Fruit fly (Drosophila melanogaster) whole organism, embryonic: ENCODE measurements around the gene ClC-c.

Experiments used
- BEAF-32 ChIP-seq: fragments of 200-800 bp; sonication (Bioruptor generic); optimal IDR thresholded peaks from 3 replicates; lab custom pipeline; 2017; ENCODE audit warnings: missing biosample characterization, missing genetic modification characterization, mild to moderate bottlenecking, moderate library complexity, missing genetic modification reagents
- CG10565 ChIP-seq: fragments of 200-800 bp; sonication (Bioruptor generic); optimal IDR thresholded peaks from 3 replicates; lab custom pipeline; 2016; ENCODE audit warnings: missing biosample characterization, mild to moderate bottlenecking, missing genetic modification characterization
- CG12104 ChIP-seq: fragments of 200-800 bp; sonication (Bioruptor generic); optimal IDR thresholded peaks from 3 replicates; lab custom pipeline; 2016; ENCODE audit warnings: missing biosample characterization, missing genetic modification characterization
- CG12236 ChIP-seq: fragments of 200-800 bp; sonication (Bioruptor generic); optimal IDR thresholded peaks from 2 replicates; lab custom pipeline; 2016; ENCODE audit warnings: missing biosample characterization, missing genetic modification characterization
- CG12659 ChIP-seq: fragments of 200-800 bp; sonication (Bioruptor generic); optimal IDR thresholded peaks from 3 replicates; lab custom pipeline; 2017; ENCODE audit warnings: mild to moderate bottlenecking, missing biosample characterization, missing genetic modification reagents, missing genetic modification characterization
- CG13894 ChIP-seq: fragments of 200-800 bp; sonication (Bioruptor generic); optimal IDR thresholded peaks from 3 replicates; lab custom pipeline; 2018; ENCODE audit warnings: missing biosample characterization, mild to moderate bottlenecking, missing genetic modification characterization, moderate library complexity
- CG16779 ChIP-seq: fragments of 200-800 bp; sonication (Bioruptor generic); IDR thresholded peaks from 2 replicates; pipeline ENCODE4 v1.3.6; 2022; ENCODE audit warnings: missing biosample characterization, missing genetic modification characterization
- CG18011 ChIP-seq: fragments of 200-800 bp; sonication (Bioruptor generic); optimal IDR thresholded peaks from 2 replicates; lab custom pipeline; 2017; ENCODE audit warnings: missing biosample characterization, missing genetic modification characterization, mild to moderate bottlenecking, moderate library complexity, missing genotype
- CG2202 ChIP-seq: fragments of 200-800 bp; sonication (Bioruptor generic); optimal IDR thresholded peaks from 2 replicates; lab custom pipeline; 2018; ENCODE audit warnings: missing biosample characterization, mild to moderate bottlenecking, missing genetic modification characterization
- CG2875 ChIP-seq: fragments of 200-800 bp; sonication (Bioruptor generic); optimal IDR thresholded peaks from 2 replicates; lab custom pipeline; 2017; ENCODE audit warnings: missing biosample characterization, mild to moderate bottlenecking, missing genetic modification characterization, missing genetic modification reagents
- CG30431 ChIP-seq: fragments of 200-800 bp; sonication (Bioruptor generic); optimal IDR thresholded peaks from 2 replicates; lab custom pipeline; 2017; ENCODE audit warnings: missing biosample characterization, missing genetic modification characterization
- CG32767 ChIP-seq: fragments of 200-800 bp; sonication (Bioruptor generic); IDR thresholded peaks from 2 replicates; pipeline ENCODE4 v1.3.6; 2022; ENCODE audit warnings: missing biosample characterization, missing genetic modification characterization
- CG3281 ChIP-seq: fragments of 200-800 bp; sonication (Bioruptor generic); optimal IDR thresholded peaks from 3 replicates; lab custom pipeline; 2017; ENCODE audit warnings: missing biosample characterization, mild to moderate bottlenecking, missing genetic modification characterization
- CG34422 ChIP-seq: fragments of 200-800 bp; sonication (Bioruptor generic); IDR thresholded peaks from 3 replicates; pipeline ENCODE4 v1.3.6; 2022; ENCODE audit warnings: missing biosample characterization, missing genetic modification characterization
- CG4328 ChIP-seq: fragments of 200-800 bp; sonication (Bioruptor generic); optimal IDR thresholded peaks from 3 replicates; lab custom pipeline; 2017; ENCODE audit warnings: missing biosample characterization, missing genetic modification reagents, missing genetic modification characterization
- CG5245 ChIP-seq: fragments of 200-800 bp; sonication (Bioruptor generic); optimal IDR thresholded peaks from 3 replicates; lab custom pipeline; 2016; ENCODE audit warnings: missing biosample characterization, missing genetic modification characterization
- CG7745 ChIP-seq: fragments of 200-800 bp; sonication (Bioruptor generic); optimal IDR thresholded peaks from 2 replicates; lab custom pipeline; 2018; ENCODE audit warnings: missing biosample characterization, mild to moderate bottlenecking, missing genetic modification characterization, moderate library complexity
- CG7987 ChIP-seq: fragments of 200-800 bp; sonication (Bioruptor generic); optimal IDR thresholded peaks from 2 replicates; lab custom pipeline; 2018; ENCODE audit warnings: missing biosample characterization, mild to moderate bottlenecking, missing genetic modification characterization, moderate library complexity
- CG9727 ChIP-seq: fragments of 200-800 bp; sonication (Bioruptor generic); optimal IDR thresholded peaks from 3 replicates; lab custom pipeline; 2017; ENCODE audit warnings: missing biosample characterization, mild to moderate bottlenecking, missing genetic modification characterization
- Camta ChIP-seq: fragments of 200-800 bp; sonication (Bioruptor generic); optimal IDR thresholded peaks from 2 replicates; lab custom pipeline; 2016; ENCODE audit warnings: missing biosample characterization, missing genetic modification characterization
- Drgx ChIP-seq: fragments of 200-800 bp; sonication (Bioruptor generic); IDR thresholded peaks from 2 replicates; pipeline ENCODE4 v1.3.6; 2022; ENCODE audit warnings: missing biosample characterization, missing genetic modification characterization
- E2f2 ChIP-seq: fragments of 200-800 bp; sonication (Bioruptor generic); IDR thresholded peaks from 2 replicates; pipeline ENCODE4 v1.3.6; 2022; ENCODE audit warnings: missing biosample characterization, missing genetic modification characterization
- HLH54F ChIP-seq: fragments of 200-800 bp; sonication (Bioruptor generic); optimal IDR thresholded peaks from 3 replicates; lab custom pipeline; 2016; ENCODE audit warnings: missing biosample characterization, missing genetic modification characterization
- MESR4 ChIP-seq: fragments of 200-800 bp; sonication (Bioruptor generic); optimal IDR thresholded peaks from 2 replicates; lab custom pipeline; 2018; ENCODE audit warnings: missing biosample characterization, mild to moderate bottlenecking, missing genetic modification characterization, moderate library complexity
- Mad ChIP-seq: fragments of 200-800 bp; sonication (Bioruptor generic); optimal IDR thresholded peaks from 2 replicates; lab custom pipeline; 2016; ENCODE audit warnings: missing biosample characterization, missing genetic modification characterization
- NK7.1 ChIP-seq: fragments of 200-800 bp; sonication (Bioruptor generic); optimal IDR thresholded peaks from 3 replicates; lab custom pipeline; 2016; ENCODE audit warnings: missing biosample characterization, missing genetic modification characterization
- Poxn ChIP-seq: fragments of 200-800 bp; sonication (Bioruptor generic); IDR thresholded peaks from 2 replicates; pipeline ENCODE4 v1.3.6; 2022; ENCODE audit warnings: missing biosample characterization, missing genetic modification characterization
- Ptx1 ChIP-seq: fragments of 200-800 bp; sonication (Bioruptor generic); IDR thresholded peaks from 2 replicates; pipeline ENCODE4 v1.3.6; 2022; ENCODE audit warnings: missing biosample characterization, missing genetic modification characterization
- Sox102F ChIP-seq: fragments of 200-800 bp; sonication (Bioruptor generic); optimal IDR thresholded peaks from 2 replicates; lab custom pipeline; 2018; ENCODE audit warnings: missing biosample characterization, mild to moderate bottlenecking, missing genetic modification characterization, moderate library complexity
- ab ChIP-seq: fragments of 200-800 bp; sonication (Bioruptor generic); optimal IDR thresholded peaks from 2 replicates; lab custom pipeline; 2016; ENCODE audit warnings: missing biosample characterization, missing genetic modification characterization
- al ChIP-seq: fragments of 200-800 bp; sonication (Bioruptor generic); IDR thresholded peaks from 2 replicates; pipeline ENCODE4 v1.3.6; 2022; ENCODE audit warnings: missing biosample characterization, missing genetic modification characterization
- ara ChIP-seq: fragments of 200-800 bp; sonication (Bioruptor generic); IDR thresholded peaks from 2 replicates; pipeline ENCODE4 v1.3.6; 2022; ENCODE audit warnings: missing biosample characterization, missing genetic modification characterization
- bab2 ChIP-seq: fragments of 200-800 bp; sonication (Bioruptor generic); optimal IDR thresholded peaks from 2 replicates; lab custom pipeline; 2016; ENCODE audit warnings: missing biosample characterization, missing genetic modification characterization
- caup ChIP-seq: fragments of 200-800 bp; sonication (Bioruptor generic); optimal IDR thresholded peaks from 3 replicates; lab custom pipeline; 2017; ENCODE audit warnings: missing biosample characterization, mild to moderate bottlenecking, missing genetic modification characterization, moderate library complexity; ENCODE audit not compliant: severe bottlenecking
- chn ChIP-seq: fragments of 200-800 bp; sonication (Bioruptor generic); optimal IDR thresholded peaks from 2 replicates; lab custom pipeline; 2016; ENCODE audit warnings: missing biosample characterization, missing genetic modification characterization
- crp ChIP-seq, 2 experiments: fragments of 200-800 bp; sonication (Bioruptor generic); optimal IDR thresholded peaks; 2 replicates in 1 of 2; 3 replicates in 1 of 2; lab custom pipeline; 2017; ENCODE audit warnings: missing biosample characterization in 2 of 2, missing genetic modification characterization in 2 of 2, mild to moderate bottlenecking in 1 of 2, moderate library complexity in 1 of 2
- dan ChIP-seq: fragments of 200-800 bp; sonication (Bioruptor generic); IDR thresholded peaks from 2 replicates; pipeline ENCODE4 v1.3.6; 2022; ENCODE audit warnings: missing biosample characterization, missing genetic modification characterization
- danr ChIP-seq: fragments of 200-800 bp; sonication (Bioruptor generic); IDR thresholded peaks from 2 replicates; pipeline ENCODE4 v1.3.6; 2022; ENCODE audit warnings: missing biosample characterization, missing genetic modification characterization
- emc ChIP-seq: fragments of 200-800 bp; sonication (Bioruptor generic); optimal IDR thresholded peaks from 2 replicates; lab custom pipeline; 2016; ENCODE audit warnings: missing biosample characterization, missing genetic modification characterization
- fu2 ChIP-seq: fragments of 200-800 bp; sonication (Bioruptor generic); optimal IDR thresholded peaks from 2 replicates; lab custom pipeline; 2016; ENCODE audit warnings: missing biosample characterization, missing genetic modification characterization
- insv ChIP-seq, 2 experiments: fragments of 200-800 bp; sonication (Bioruptor generic); optimal IDR thresholded peaks; 3 replicates each; lab custom pipeline; 2016 to 2018; ENCODE audit warnings: missing biosample characterization in 2 of 2, missing genetic modification characterization in 2 of 2
- inv ChIP-seq: fragments of 200-800 bp; sonication (Bioruptor generic); IDR thresholded peaks from 2 replicates; pipeline ENCODE4 v1.3.6; 2022; ENCODE audit warnings: missing biosample characterization, missing genetic modification characterization; ENCODE audit not compliant: partially characterized antibody
- lab ChIP-seq: fragments of 200-800 bp; sonication (Bioruptor generic); optimal IDR thresholded peaks from 3 replicates; lab custom pipeline; 2017; ENCODE audit warnings: missing biosample characterization, missing genetic modification characterization, mild to moderate bottlenecking, moderate library complexity, missing genetic modification reagents
- nmo ChIP-seq: fragments of 200-800 bp; sonication (Bioruptor generic); optimal IDR thresholded peaks from 2 replicates; lab custom pipeline; 2018; ENCODE audit warnings: missing biosample characterization, mild to moderate bottlenecking, missing genetic modification characterization, moderate library complexity
- nom ChIP-seq: fragments of 200-800 bp; sonication (Bioruptor generic); optimal IDR thresholded peaks from 2 replicates; lab custom pipeline; 2017; ENCODE audit warnings: missing biosample characterization, missing genetic modification characterization, mild to moderate bottlenecking, moderate library complexity, missing genetic modification reagents
- p53 ChIP-seq: fragments of 200-800 bp; sonication (Bioruptor generic); optimal IDR thresholded peaks from 2 replicates; lab custom pipeline; 2016; ENCODE audit warnings: missing biosample characterization, missing genetic modification characterization
- row ChIP-seq: fragments of 200-800 bp; sonication (Bioruptor generic); IDR thresholded peaks from 3 replicates; pipeline ENCODE4 v1.3.6; 2022; ENCODE audit warnings: missing biosample characterization, missing genetic modification characterization
- run ChIP-seq: fragments of 200-800 bp; sonication (Bioruptor generic); optimal IDR thresholded peaks from 3 replicates; lab custom pipeline; 2018; ENCODE audit warnings: missing biosample characterization, mild to moderate bottlenecking, missing genetic modification characterization
- slbo ChIP-seq: fragments of 200-800 bp; sonication (Bioruptor generic); IDR thresholded peaks from 2 replicates; pipeline ENCODE4 v1.3.6; 2022; ENCODE audit warnings: missing biosample characterization, missing genetic modification characterization
- so ChIP-seq: fragments of 200-800 bp; sonication (Bioruptor generic); IDR thresholded peaks from 3 replicates; pipeline ENCODE4 v1.3.6; 2022; ENCODE audit warnings: missing biosample characterization, missing genetic modification characterization
- ssp ChIP-seq: fragments of 200-800 bp; sonication (Bioruptor generic); IDR thresholded peaks from 2 replicates; pipeline ENCODE4 v1.3.6; 2022; ENCODE audit warnings: missing biosample characterization, missing genetic modification characterization
- wdn ChIP-seq: fragments of 200-800 bp; sonication (Bioruptor generic); IDR thresholded peaks from 2 replicates; pipeline ENCODE4 v1.3.6; 2022; ENCODE audit warnings: missing biosample characterization, missing genetic modification characterization

Gene ClC-c

DNA sequence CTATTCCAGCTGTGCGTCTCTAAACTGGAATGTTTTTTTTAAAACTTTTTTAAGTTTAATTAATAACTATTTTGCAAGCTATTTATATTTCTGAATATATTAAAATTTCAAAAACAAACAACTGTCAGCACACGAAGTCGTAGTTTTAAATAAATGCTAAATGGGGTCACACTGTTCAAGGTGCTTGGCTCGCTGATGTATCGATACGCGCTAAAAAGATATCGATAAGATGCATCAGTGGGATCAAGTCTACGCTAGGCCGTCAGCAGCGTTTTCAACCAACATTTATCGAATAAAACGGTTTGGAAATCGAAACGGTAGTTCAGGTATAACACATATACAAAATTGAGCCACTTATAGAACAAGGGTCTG, 39.4 kb upstream of the ClC-c start, which contains the start of gene Diap1 (continued):
- TF ChIP-seq CG7987 (GFP tag; lab: Kevin White, UChicago): peak; percentile 34
- TF ChIP-seq CG13894 (tag; lab: Kevin White, UChicago): no peak
- no peak for TF ChIP-seq fu2 (GFP tag; lab: Kevin White, UChicago)
- TF ChIP-seq slbo (GFP tag; lab: Robert Waterston, UW): no peak
- no peak for TF ChIP-seq chn
- no peak; the same call in none of the 2 replicates for TF ChIP-seq ssp (GFP tag; lab: Robert Waterston, UW)
- peak; percentile 92 for TF ChIP-seq E2f2 (GFP tag; lab: Robert Waterston, UW)
- no peak for TF ChIP-seq CG32767 (GFP tag; lab: Robert Waterston, UW)
- no peak for TF ChIP-seq nom
- TF ChIP-seq crp (GFP tag; optimal IDR thresholded peaks at IDR 0.05; lab: Kevin White, UChicago): no peak
- no peak for TF ChIP-seq bab2 (GFP tag; lab: Kevin White, UChicago)
- TF ChIP-seq Sox102F: no peak
- TF ChIP-seq CG12236 (GFP tag; lab: Kevin White, UChicago): no peak
- no peak for TF ChIP-seq NK7.1 (GFP tag; lab: Kevin White, UChicago)
- 0 out of 3 replicates have a peak, but pooled peaks have one; percentile 36 for TF ChIP-seq row (GFP tag; lab: Robert Waterston, UW)
- no peak for TF ChIP-seq wdn (GFP tag; lab: Robert Waterston, UW)
- TF ChIP-seq inv: peak; percentile 84
- no peak for TF ChIP-seq CG34422 (GFP tag; lab: Robert Waterston, UW)
- TF ChIP-seq ab (GFP tag; lab: Kevin White, UChicago): no peak
- TF ChIP-seq lab (GFP tag; lab: Kevin White, UChicago): no peak
- no peak for TF ChIP-seq Camta
- no peak for TF ChIP-seq Drgx (GFP tag; lab: Robert Waterston, UW)
- no peak for TF ChIP-seq CG2202
- TF ChIP-seq CG4328 (GFP tag; lab: Kevin White, UChicago): no peak
- TF ChIP-seq ara (GFP tag; lab: Robert Waterston, UW): no peak
- TF ChIP-seq CG7745 (tag; lab: Kevin White, UChicago): no peak
- no peak for TF ChIP-seq run (tag; lab: Kevin White, UChicago)
- TF ChIP-seq CG12104 (GFP tag; lab: Kevin White, UChicago): no peak
- no peak for TF ChIP-seq CG9727
- TF ChIP-seq CG10565 (GFP tag; lab: Kevin White, UChicago): no peak
- no peak for TF ChIP-seq CG18011 (GFP tag; lab: Kevin White, UChicago)
- no peak for TF ChIP-seq emc (GFP tag; lab: Kevin White, UChicago)
- TF ChIP-seq Poxn (GFP tag; lab: Robert Waterston, UW): no peak
- TF ChIP-seq BEAF-32 (GFP tag; lab: Kevin White, UChicago): peak; percentile 89
- TF ChIP-seq dan (GFP tag; lab: Robert Waterston, UW): no peak
- no peak for TF ChIP-seq CG30431 (GFP tag; lab: Kevin White, UChicago)
- TF ChIP-seq CG5245 (GFP tag; lab: Kevin White, UChicago): no peak
- TF ChIP-seq danr (GFP tag; lab: Robert Waterston, UW): no peak
- no peak for TF ChIP-seq p53 (GFP tag; lab: Kevin White, UChicago)
- no peak for TF ChIP-seq insv (GFP tag; optimal IDR thresholded peaks at IDR 0.05; lab: Kevin White, UChicago)
- no peak for TF ChIP-seq CG16779 (GFP tag; lab: Robert Waterston, UW)
- peak; percentile 50 for TF ChIP-seq nmo
- TF ChIP-seq Mad (GFP tag; lab: Kevin White, UChicago): no peak
- peak; percentile 18 for TF ChIP-seq CG12659
- no peak for TF ChIP-seq Ptx1
- TF ChIP-seq MESR4 (GFP tag; lab: Kevin White, UChicago): no peak
- no peak for TF ChIP-seq so (GFP tag; lab: Robert Waterston, UW)
- no peak for TF ChIP-seq CG2875
- TF ChIP-seq al (GFP tag; lab: Robert Waterston, UW): no peak
- no peak for TF ChIP-seq CG3281 (GFP tag; lab: Kevin White, UChicago)
- no peak for TF ChIP-seq caup
- no peak for TF ChIP-seq HLH54F (GFP tag; lab: Kevin White, UChicago)
